Fruit fly (Drosophila melanogaster): ENCODE data around the gene CG10405.
A peak's percentile ranks its signal among the peaks of the same experiment; 100 is the strongest.

The CG10405 gene

dm6 chr3R:16480995-16481394 lies 26.7 kb downstream of the CG10405 start, which contains the start of gene Dhfr (continued):
- TF ChIP-seq Myb (GFP tag; optimal IDR thresholded peaks at IDR 0.05), result no peak
- peak; percentile 61; the same call in 2 of the 4 replicates for TF ChIP-seq Dll (GFP tag; IDR thresholded peaks at IDR 0.05; ENCODE audit: partially characterized antibody)
- no peak for TF ChIP-seq Vsx1 (GFP tag; optimal IDR thresholded peaks at IDR 0.05)
- no peak for TF ChIP-seq org-1 (GFP tag; optimal IDR thresholded peaks at IDR 0.05)
- no peak for TF ChIP-seq CG14014 (GFP tag; IDR thresholded peaks at IDR 0.05)
- TF ChIP-seq Drgx (GFP tag; IDR thresholded peaks at IDR 0.05), result no peak
- peak; percentile 70; the same call in 1 of the 2 replicates for TF ChIP-seq MBD-R2 (GFP tag; IDR thresholded peaks at IDR 0.05)
- no peak for TF ChIP-seq shn (GFP tag; optimal IDR thresholded peaks at IDR 0.05)
- TF ChIP-seq Asciz (GFP tag; optimal IDR thresholded peaks at IDR 0.05), result no peak
- peak; percentile 57; the same call in 1 of the 3 replicates for TF ChIP-seq zen2 (GFP tag; IDR thresholded peaks at IDR 0.05; ENCODE audit: partially characterized antibody)
- TF ChIP-seq bcd (GFP tag; optimal IDR thresholded peaks at IDR 0.05), result no peak
- TF ChIP-seq insv (GFP tag; optimal IDR thresholded peaks at IDR 0.05), result no peak
- TF ChIP-seq CG11456 (GFP tag; IDR thresholded peaks at IDR 0.05), result no peak
- TF ChIP-seq fd102C (GFP tag; optimal IDR thresholded peaks at IDR 0.05), result no peak
- TF ChIP-seq grau (tag; optimal IDR thresholded peaks at IDR 0.05), result no peak
- TF ChIP-seq btn (GFP tag; optimal IDR thresholded peaks at IDR 0.05), result no peak
- TF ChIP-seq CG11398 (GFP tag; optimal IDR thresholded peaks at IDR 0.05), result no peak
- TF ChIP-seq CG13287 (GFP tag; IDR thresholded peaks at IDR 0.05; ENCODE audit: partially characterized antibody), result peak; percentile 55
- peak; percentile 18 for TF ChIP-seq Sry-δ (GFP tag; optimal IDR thresholded peaks at IDR 0.05)

dm6 chr3R:16482276-16482675 lies 28.0 kb downstream of the CG10405 start, which contains the start of gene Sdhaf3:
TSS of gene Sdhaf3 (minus strand) at chr3R:16482452.
- TF ChIP-seq Doc3 (GFP tag; IDR thresholded peaks at IDR 0.05; ENCODE audit: partially characterized antibody) (no peak), CG12744 (GFP tag; optimal IDR thresholded peaks at IDR 0.05) (no peak), ssp (GFP tag; IDR thresholded peaks at IDR 0.05) (no peak), TFAM (GFP tag; optimal IDR thresholded peaks at IDR 0.05) (no peak), lola (GFP tag; optimal IDR thresholded peaks at IDR 0.05) (no peak), Jarid2 (GFP tag; optimal IDR thresholded peaks at IDR 0.05) (no peak), crp (GFP tag; optimal IDR thresholded peaks at IDR 0.05) (peak in 1 of 2 experiments; percentile 74), CG18599 (GFP tag; optimal IDR thresholded peaks at IDR 0.05) (no peak), seq (GFP tag; IDR thresholded peaks at IDR 0.05) (no peak), Xbp1 (GFP tag; optimal IDR thresholded peaks at IDR 0.05) (no peak), wor (GFP tag; IDR thresholded peaks at IDR 0.05) (no peak), lilli (GFP tag; optimal IDR thresholded peaks at IDR 0.05) (peak; percentile 13), CG10267 (tag; optimal IDR thresholded peaks at IDR 0.05) (peak; percentile 89), CG6254 (GFP tag; optimal IDR thresholded peaks at IDR 0.05) (no peak), peb (GFP tag; IDR thresholded peaks at IDR 0.05) (no peak), yki (optimal IDR thresholded peaks at IDR 0.05) (no peak), Ada2b (GFP tag; IDR thresholded peaks at IDR 0.05) (no peak), CG6654 (GFP tag; optimal IDR thresholded peaks at IDR 0.05) (no peak), fu2 (GFP tag; optimal IDR thresholded peaks at IDR 0.05) (no peak), CG11456 (GFP tag; IDR thresholded peaks at IDR 0.05) (no peak), ftz-f1 (GFP tag; optimal IDR thresholded peaks at IDR 0.05) (no peak), chinmo (GFP tag; IDR thresholded peaks at IDR 0.05; ENCODE audit: partially characterized antibody) (no peak), CG2120 (GFP tag; optimal IDR thresholded peaks at IDR 0.05) (no peak), insv (GFP tag; optimal IDR thresholded peaks at IDR 0.05) (no peak), MESR4 (GFP tag; optimal IDR thresholded peaks at IDR 0.05) (peak; percentile 0), Rfx (GFP tag; IDR thresholded peaks at IDR 0.05) (peak; percentile 46; the same call in 1 of the 2 replicates), CG8765 (GFP tag; IDR thresholded peaks at IDR 0.05) (no peak), CTCF (GFP tag; optimal IDR thresholded peaks at IDR 0.05) (peak; percentile 28), stwl (tag; optimal IDR thresholded peaks at IDR 0.05) (peak; percentile 53), Hand (GFP tag; optimal IDR thresholded peaks at IDR 0.05) (no peak), corto (GFP tag; optimal IDR thresholded peaks at IDR 0.05) (no peak), CG7928 (GFP tag; optimal IDR thresholded peaks at IDR 0.05) (no peak), CG5180 (GFP tag; optimal IDR thresholded peaks at IDR 0.05) (no peak), CG12155 (GFP tag; optimal IDR thresholded peaks at IDR 0.05) (no peak)
